Fruit fly (Drosophila melanogaster): Measurements from ENCODE around the gene Irp-1A.
A peak's percentile ranks its signal among the peaks of the same experiment; 100 is the strongest.

The Irp-1A gene

DNA sequence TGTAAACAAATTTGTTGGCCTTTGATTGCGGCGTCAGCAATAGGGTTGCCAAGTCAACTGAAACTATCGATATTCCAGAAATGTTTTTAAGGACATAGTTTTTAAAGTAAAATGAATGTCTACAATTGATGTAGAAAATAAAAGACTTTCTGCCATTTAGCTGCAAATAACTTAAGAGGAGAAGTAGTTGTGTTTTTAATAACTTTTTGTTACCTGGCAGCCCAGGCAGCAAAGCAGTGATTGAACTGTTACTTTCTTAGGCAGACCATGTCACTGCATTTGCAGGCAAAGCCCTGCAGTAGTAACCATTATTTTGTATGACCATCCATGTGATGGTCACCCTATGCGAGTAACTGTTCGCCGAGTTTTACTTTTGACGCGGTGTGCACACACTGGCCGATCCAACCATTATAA lies 26.2 kb upstream of the Irp-1A start, which contains the start of the genes rumi, CG7029 and Usp12-46 (continued):
- TF ChIP-seq CG2712 (tag; optimal IDR thresholded peaks at IDR 0.05) = peak; percentile 91
- TF ChIP-seq ab (GFP tag; optimal IDR thresholded peaks at IDR 0.05) = peak; percentile 69
- TF ChIP-seq Taf1 (GFP tag; IDR thresholded peaks at IDR 0.05) = peak; percentile 53; the same call in 1 of the 2 replicates
- peak; percentile 73 for TF ChIP-seq CG15514 (GFP tag; optimal IDR thresholded peaks at IDR 0.05)
- no peak for TF ChIP-seq yki (optimal IDR thresholded peaks at IDR 0.05)
- TF ChIP-seq cg (GFP tag; optimal IDR thresholded peaks at IDR 0.05) = no peak
- TF ChIP-seq tin (GFP tag; optimal IDR thresholded peaks at IDR 0.05) = peak; percentile 87
- TF ChIP-seq MESR4 (GFP tag; optimal IDR thresholded peaks at IDR 0.05) = no peak
- peak; percentile 89 for TF ChIP-seq Chrac-16 (GFP tag; optimal IDR thresholded peaks at IDR 0.05)
- TF ChIP-seq sc (optimal IDR thresholded peaks at IDR 0.05) = no peak
- peak; percentile 69 for TF ChIP-seq sc (GFP tag; optimal IDR thresholded peaks at IDR 0.05)
- TF ChIP-seq rib (GFP tag; IDR thresholded peaks at IDR 0.05) = 0 out of 2 replicates have a peak, but pooled peaks have one; percentile 20
- TF ChIP-seq CG11398 (GFP tag; optimal IDR thresholded peaks at IDR 0.05) = peak; percentile 84
- peak; percentile 58 for TF ChIP-seq CG7928 (GFP tag; optimal IDR thresholded peaks at IDR 0.05)
- TF ChIP-seq nerfin-1 (tag; optimal IDR thresholded peaks at IDR 0.05) = peak; percentile 78
- peak; percentile 53; the same call in 1 of the 2 replicates for TF ChIP-seq nerfin-2 (GFP tag; IDR thresholded peaks at IDR 0.05; ENCODE audit: partially characterized antibody)
- peak; percentile 57 for TF ChIP-seq Nf-YB (GFP tag; optimal IDR thresholded peaks at IDR 0.05)
- peak; percentile 76 for TF ChIP-seq dm (GFP tag; optimal IDR thresholded peaks at IDR 0.05)
- TF ChIP-seq Lpt (GFP tag; optimal IDR thresholded peaks at IDR 0.05) = no peak
- TF ChIP-seq en (GFP tag; optimal IDR thresholded peaks at IDR 0.05) = peak; percentile 77
- peak; percentile 89 for TF ChIP-seq zen (tag; optimal IDR thresholded peaks at IDR 0.05)
- TF ChIP-seq CG15479 (GFP tag; optimal IDR thresholded peaks at IDR 0.05) = no peak
- TF ChIP-seq CG10979 (tag; optimal IDR thresholded peaks at IDR 0.05) = peak; percentile 81
- peak; percentile 72 for TF ChIP-seq CG30431 (GFP tag; optimal IDR thresholded peaks at IDR 0.05)
- TF ChIP-seq bcd (GFP tag; optimal IDR thresholded peaks at IDR 0.05) = peak; percentile 76
- TF ChIP-seq CG16813 (GFP tag; IDR thresholded peaks at IDR 0.05; ENCODE audit: partially characterized antibody) = peak; percentile 81
- TF ChIP-seq tx (GFP tag; optimal IDR thresholded peaks at IDR 0.05) = peak; percentile 85
- peak; percentile 86 for TF ChIP-seq CG17829 (tag; optimal IDR thresholded peaks at IDR 0.05)
- peak; percentile 58 for TF ChIP-seq D19B (GFP tag; optimal IDR thresholded peaks at IDR 0.05)
- TF ChIP-seq CG11696 (GFP tag; IDR thresholded peaks at IDR 0.05) = peak; percentile 53; the same call in 1 of the 2 replicates
- TF ChIP-seq tio (GFP tag; optimal IDR thresholded peaks at IDR 0.05) = no peak
- TF ChIP-seq CG17359 (tag; optimal IDR thresholded peaks at IDR 0.05) = peak; percentile 84
- peak; percentile 89 for TF ChIP-seq Ets97D (GFP tag; optimal IDR thresholded peaks at IDR 0.05)
- peak; percentile 90 for TF ChIP-seq fu2 (GFP tag; optimal IDR thresholded peaks at IDR 0.05)
- TF ChIP-seq Myb (GFP tag; optimal IDR thresholded peaks at IDR 0.05) = peak; percentile 80
- peak; percentile 23 for TF ChIP-seq ac (GFP tag; optimal IDR thresholded peaks at IDR 0.05)
- TF ChIP-seq CG11723 (GFP tag; optimal IDR thresholded peaks at IDR 0.05) = peak; percentile 59
- TF ChIP-seq CG3726 (GFP tag; IDR thresholded peaks at IDR 0.05) = peak; percentile 76; the same call in 2 of the 3 replicates
- peak; percentile 82 for TF ChIP-seq CG7372 (GFP tag; IDR thresholded peaks at IDR 0.05)
- peak; percentile 58; the same call in 1 of the 2 replicates for TF ChIP-seq sim (GFP tag; IDR thresholded peaks at IDR 0.05)
- TF ChIP-seq bab2 (GFP tag; optimal IDR thresholded peaks at IDR 0.05) = peak; percentile 88
- TF ChIP-seq hb (GFP tag; IDR thresholded peaks at IDR 0.05; ENCODE audit: partially characterized antibody) = peak; percentile 64; the same call in 1 of the 3 replicates
- no peak for TF ChIP-seq Jarid2 (GFP tag; optimal IDR thresholded peaks at IDR 0.05)
- peak; percentile 93 for TF ChIP-seq CG2120 (GFP tag; optimal IDR thresholded peaks at IDR 0.05)
- peak; percentile 59 for TF ChIP-seq schlank (tag; optimal IDR thresholded peaks at IDR 0.05)
- peak; percentile 88 for TF ChIP-seq ind (GFP tag; optimal IDR thresholded peaks at IDR 0.05)
- TF ChIP-seq CG1602 (GFP tag; optimal IDR thresholded peaks at IDR 0.05) = peak; percentile 90
- peak; percentile 58; the same call in 1 of the 2 replicates for TF ChIP-seq CG31224 (GFP tag; IDR thresholded peaks at IDR 0.05)
- peak; percentile 52; the same call in 2 of the 3 replicates for TF ChIP-seq CG6175 (GFP tag; IDR thresholded peaks at IDR 0.05)
- TF ChIP-seq CG18476 (GFP tag; optimal IDR thresholded peaks at IDR 0.05) = peak; percentile 81
- TF ChIP-seq tgo (GFP tag; IDR thresholded peaks at IDR 0.05) = peak; percentile 80
